Worm (Caenorhabditis elegans) whole organism, L2 larva: ENCODE data around the gene K08D12.4.

Source experiments
- C34F6.9 ChIP-seq: fragments of 150-350 bp; optimal IDR thresholded peaks from 2 replicates; lab custom pipeline; 2014; ENCODE audit warnings: missing biosample characterization, missing genetic modification characterization
- F13H6.1 ChIP-seq: sonication (generic microtip); optimal IDR thresholded peaks from 2 replicates; lab custom pipeline; 2016; ENCODE audit warnings: missing genetic modification characterization, missing compliant biosample characterization
- R02D3.7 ChIP-seq: fragments of 150-350 bp; optimal IDR thresholded peaks from 2 replicates; lab custom pipeline; 2014; ENCODE audit warnings: missing biosample characterization, missing genetic modification characterization
- ZK546.5 ChIP-seq: sonication (generic microtip); optimal IDR thresholded peaks from 2 replicates; lab custom pipeline; 2017; ENCODE audit warnings: missing biosample characterization, missing genetic modification characterization
- alr-1 ChIP-seq: fragments of 150-350 bp; optimal IDR thresholded peaks from 2 replicates; lab custom pipeline; 2014; ENCODE audit warnings: missing biosample characterization, missing genetic modification characterization
- aly-2 ChIP-seq: fragments of 150-350 bp; optimal IDR thresholded peaks from 2 replicates; lab custom pipeline; 2014; ENCODE audit warnings: missing biosample characterization, missing genetic modification characterization
- ama-1 ChIP-seq: fragments of 150-350 bp; optimal IDR thresholded peaks from 2 replicates; lab custom pipeline; 2018; ENCODE audit warnings: inconsistent platforms
- blmp-1 ChIP-seq: sonication (generic microtip); optimal IDR thresholded peaks from 2 replicates; lab custom pipeline; 2017; ENCODE audit warnings: missing genetic modification characterization, mild to moderate bottlenecking, missing compliant biosample characterization, antibody characterized with exemption, moderate library complexity; ENCODE audit not compliant: insufficient read depth
- ceh-16 ChIP-seq: fragments of 150-350 bp; optimal IDR thresholded peaks from 2 replicates; lab custom pipeline; 2014; ENCODE audit warnings: missing biosample characterization, missing genetic modification characterization
- ceh-82 ChIP-seq: fragments of 150-350 bp; optimal IDR thresholded peaks from 2 replicates; lab custom pipeline; 2014; ENCODE audit warnings: missing biosample characterization, missing genetic modification characterization
- crh-2 ChIP-seq: sonication (generic microtip); optimal IDR thresholded peaks from 2 replicates; lab custom pipeline; 2017; ENCODE audit warnings: missing biosample characterization, missing genetic modification characterization
- dmd-4 ChIP-seq: sonication (generic microtip); optimal IDR thresholded peaks from 2 replicates; lab custom pipeline; 2017; ENCODE audit warnings: missing biosample characterization, missing genetic modification characterization
- egl-27 ChIP-seq: sonication (generic microtip); optimal IDR thresholded peaks from 3 replicates; lab custom pipeline; 2017; ENCODE audit warnings: missing biosample characterization, missing genetic modification reagents, missing genetic modification characterization
- elt-1 ChIP-seq: fragments of 150-350 bp; optimal IDR thresholded peaks from 2 replicates; lab custom pipeline; 2014; ENCODE audit warnings: missing biosample characterization, missing genetic modification characterization
- elt-3 ChIP-seq: sonication (generic microtip); optimal IDR thresholded peaks from 2 replicates; lab custom pipeline; 2017; ENCODE audit warnings: missing biosample characterization, missing genetic modification characterization
- fos-1 ChIP-seq: fragments of 150-350 bp; optimal IDR thresholded peaks from 2 replicates; lab custom pipeline; 2014; ENCODE audit warnings: missing biosample characterization, missing genetic modification characterization
- gmeb-1 ChIP-seq: fragments of 150-350 bp; optimal IDR thresholded peaks from 2 replicates; lab custom pipeline; 2014; ENCODE audit warnings: missing biosample characterization, missing genetic modification characterization
- lin-11 ChIP-seq: fragments of 150-350 bp; sonication (generic microtip); optimal IDR thresholded peaks from 2 replicates; lab custom pipeline; 2014; ENCODE audit warnings: missing biosample characterization, missing genetic modification characterization, inconsistent platforms, mixed read lengths
- lin-13 ChIP-seq: fragments of 150-350 bp; optimal IDR thresholded peaks from 2 replicates; lab custom pipeline; 2014; ENCODE audit warnings: missing biosample characterization, missing genetic modification reagents, missing genetic modification characterization
- lsy-2 ChIP-seq, 2 experiments: fragments of 150-350 bp in 1 of 2; sonication (generic microtip) in 1 of 2; optimal IDR thresholded peaks; 2 replicates each; lab custom pipeline; 2014 to 2017; ENCODE audit warnings: missing biosample characterization in 2 of 2, missing genetic modification characterization in 2 of 2
- mbf-1 ChIP-seq: sonication (generic microtip); optimal IDR thresholded peaks from 2 replicates; lab custom pipeline; 2017; ENCODE audit warnings: missing biosample characterization, missing genetic modification characterization
- mdl-1 ChIP-seq, 2 experiments: fragments of 150-350 bp in 1 of 2; sonication (generic microtip) in 1 of 2; optimal IDR thresholded peaks; 2 replicates each; lab custom pipeline; 2017; ENCODE audit warnings: missing biosample characterization in 2 of 2, missing genetic modification characterization in 2 of 2
- nhr-11 ChIP-seq: fragments of 150-350 bp; optimal IDR thresholded peaks from 2 replicates; lab custom pipeline; 2014; ENCODE audit warnings: missing biosample characterization, missing genetic modification characterization
- nhr-12 ChIP-seq: fragments of 150-350 bp; optimal IDR thresholded peaks from 2 replicates; lab custom pipeline; 2014; ENCODE audit warnings: missing biosample characterization, missing genetic modification characterization
- nhr-129 ChIP-seq: fragments of 150-350 bp; optimal IDR thresholded peaks from 2 replicates; lab custom pipeline; 2014; ENCODE audit warnings: missing biosample characterization, missing genetic modification characterization
- nhr-21 ChIP-seq: fragments of 150-350 bp; optimal IDR thresholded peaks from 2 replicates; lab custom pipeline; 2014; ENCODE audit warnings: missing biosample characterization, missing genetic modification characterization
- nhr-23 ChIP-seq: fragments of 150-350 bp; optimal IDR thresholded peaks from 2 replicates; lab custom pipeline; 2014; ENCODE audit warnings: missing biosample characterization, missing genetic modification reagents, missing genetic modification characterization
- nhr-237 ChIP-seq: fragments of 150-350 bp; optimal IDR thresholded peaks from 2 replicates; lab custom pipeline; 2014; ENCODE audit warnings: missing biosample characterization, missing genetic modification characterization
- nhr-25 ChIP-seq: fragments of 150-350 bp; sonication (generic microtip); optimal IDR thresholded peaks from 3 replicates; lab custom pipeline; 2014; ENCODE audit warnings: missing biosample characterization, missing genetic modification characterization
- nhr-6 ChIP-seq: fragments of 150-350 bp; optimal IDR thresholded peaks from 2 replicates; lab custom pipeline; 2014; ENCODE audit warnings: missing biosample characterization, missing genetic modification characterization
- nhr-77 ChIP-seq: fragments of 150-350 bp; optimal IDR thresholded peaks from 2 replicates; lab custom pipeline; 2014; ENCODE audit warnings: missing biosample characterization, missing genetic modification characterization
- peb-1 ChIP-seq: fragments of 150-350 bp; optimal IDR thresholded peaks from 2 replicates; lab custom pipeline; 2014; ENCODE audit warnings: missing biosample characterization, missing genetic modification characterization
- sem-4 ChIP-seq: fragments of 150-350 bp; optimal IDR thresholded peaks from 2 replicates; lab custom pipeline; 2014; ENCODE audit warnings: missing biosample characterization, missing genetic modification reagents, missing genetic modification characterization
- skn-1 ChIP-seq: sonication (generic microtip); optimal IDR thresholded peaks from 2 replicates; lab custom pipeline; 2017; ENCODE audit warnings: missing biosample characterization, missing genetic modification characterization
- sma-3 ChIP-seq: sonication (generic microtip); optimal IDR thresholded peaks from 2 replicates; lab custom pipeline; 2016; ENCODE audit warnings: missing genetic modification reagents, missing genetic modification characterization, missing compliant biosample characterization
- unc-39 ChIP-seq: fragments of 150-350 bp; optimal IDR thresholded peaks from 2 replicates; lab custom pipeline; 2014; ENCODE audit warnings: missing biosample characterization, missing genetic modification characterization
- unc-62 ChIP-seq: fragments of 150-350 bp; optimal IDR thresholded peaks from 2 replicates; lab custom pipeline; 2014; ENCODE audit warnings: missing biosample characterization, missing genetic modification reagents, missing genetic modification characterization
- zag-1 ChIP-seq: fragments of 150-350 bp; optimal IDR thresholded peaks from 2 replicates; lab custom pipeline; 2014; ENCODE audit warnings: missing biosample characterization, missing genetic modification characterization
- ztf-1 ChIP-seq: fragments of 200-800 bp; sonication (Bioruptor generic); conservative IDR thresholded peaks from 2 replicates; pipeline ENCODE4 v1.3.6; 2022; ENCODE audit warnings: missing genetic modification characterization, missing compliant biosample characterization
- ztf-11 ChIP-seq: sonication (generic microtip); optimal IDR thresholded peaks from 2 replicates; lab custom pipeline; 2017; ENCODE audit warnings: missing biosample characterization, missing genetic modification characterization

Gene K08D12.4

ce11 chrIV:1710535-1710934, 3.4 kb downstream of the K08D12.4 start:
- TF ChIP-seq crh-2 (tag; lab: Kevin White, UChicago) (no peak), blmp-1 (tag; lab: Kevin White, UChicago) (no peak), ama-1 (no peak), zag-1 (tag; lab: Kevin White, UChicago) (no peak), ceh-82 (tag; lab: Kevin White, UChicago) (no peak), sma-3 (GFP tag; lab: Kevin White, UChicago) (no peak), ztf-11 (tag; lab: Kevin White, UChicago) (no peak), fos-1 (no peak), nhr-21 (tag; lab: Kevin White, UChicago) (no peak), nhr-11 (no peak), nhr-12 (tag; lab: Kevin White, UChicago) (no peak), lin-11 (tag; lab: Kevin White, UChicago) (no peak), ztf-1 (GFP tag; lab: Robert Waterston, UW) (no peak), nhr-6 (tag; lab: Kevin White, UChicago) (no peak), peb-1 (tag; lab: Kevin White, UChicago) (no peak), sem-4 (no peak), nhr-77 (tag; lab: Kevin White, UChicago) (no peak), lin-13 (no peak)

ce11 chrIV:1711029-1711489, 4.0 kb downstream of the K08D12.4 start, which contains the start of gene rpi-2:
rpi-2 (plus strand) TSS chrIV:1711262.
- TF ChIP-seq nhr-77 (tag; lab: Kevin White, UChicago) (no peak), nhr-21 (tag; lab: Kevin White, UChicago) (no peak), lin-11 (tag; lab: Kevin White, UChicago) (no peak), unc-62 (no peak), C34F6.9 (tag; lab: Kevin White, UChicago) (no peak), lsy-2 (tag; optimal IDR thresholded peaks at IDR 0.05; lab: Kevin White, UChicago) (peak in 1 of 2 experiments; percentile 12), F13H6.1 (tag; lab: Kevin White, UChicago) (no peak), nhr-129 (no peak), gmeb-1 (no peak), peb-1 (tag; lab: Kevin White, UChicago) (no peak), ZK546.5 (tag; lab: Kevin White, UChicago) (peak; percentile 50), lin-13 (peak; percentile 30), nhr-25 (tag; lab: Kevin White, UChicago) (peak; percentile 22), sma-3 (GFP tag; lab: Kevin White, UChicago) (no peak), R02D3.7 (no peak), mdl-1 (tag; optimal IDR thresholded peaks at IDR 0.05; lab: Kevin White, UChicago) (no peak), mbf-1 (tag; lab: Kevin White, UChicago) (no peak), ceh-82 (tag; lab: Kevin White, UChicago) (no peak), dmd-4 (no peak), ceh-16 (no peak), nhr-11 (no peak)

ce11 chrIV:1713618-1714017, 6.5 kb downstream of the K08D12.4 start:
- TF ChIP-seq dmd-4 = no peak
- no peak for TF ChIP-seq skn-1
- no peak for TF ChIP-seq ama-1
- TF ChIP-seq aly-2 (tag; lab: Kevin White, UChicago) = no peak
- TF ChIP-seq lin-11 (tag; lab: Kevin White, UChicago) = no peak
- no peak for TF ChIP-seq nhr-11

- TF ChIP-seq nhr-6 (tag; lab: Kevin White, UChicago) = no peak
- peak; percentile 74 for TF ChIP-seq nhr-25 (tag; lab: Kevin White, UChicago)
- TF ChIP-seq ama-1 = no peak
- no peak for TF ChIP-seq elt-1 (tag; lab: Kevin White, UChicago)
- no peak for TF ChIP-seq elt-3 (tag; lab: Kevin White, UChicago)
Observed at ce11 chrIV:1715705-1716104, 8.6 kb downstream of the K08D12.4 start.

ce11 chrIV:1720474-1720873, 13.4 kb downstream of the K08D12.4 start, which contains the start of gene epic-2:
epic-2 (plus strand) TSS chrIV:1720790.
- TF ChIP-seq unc-39 (no peak), ceh-16 (no peak), nhr-25 (tag; lab: Kevin White, UChicago) (peak; percentile 29), egl-27 (tag; lab: Kevin White, UChicago) (no peak), nhr-77 (tag; lab: Kevin White, UChicago) (no peak), ama-1 (peak; percentile 53), alr-1 (tag; lab: Kevin White, UChicago) (no peak), lsy-2 (tag; optimal IDR thresholded peaks at IDR 0.05; lab: Kevin White, UChicago) (no peak), mdl-1 (tag; optimal IDR thresholded peaks at IDR 0.05; lab: Kevin White, UChicago) (no peak), nhr-23 (tag; lab: Kevin White, UChicago) (no peak), sma-3 (GFP tag; lab: Kevin White, UChicago) (peak; percentile 9), nhr-237 (tag; lab: Kevin White, UChicago) (no peak)
